Fruit fly (Drosophila melanogaster): Measurements from ENCODE around the gene CG13895.

dm6 chr3L:711839-712553 lies 4.0 kb upstream of the CG13895 start, which contains the start of gene CG13896:
- TF ChIP-seq CTCF (optimal IDR thresholded peaks at IDR 0.05), result peak; percentile 95 to 99
- TF ChIP-seq CG8478 (optimal IDR thresholded peaks at IDR 0.05), result peak; percentile 71
